Fruit fly (Drosophila melanogaster): ENCODE results near the gene Jon65Aiii.

dm6 chr3L:6000938-6001337 lies 49.6 kb upstream of the Jon65Aiii start:
- TF ChIP-seq Mnt (GFP tag; optimal IDR thresholded peaks at IDR 0.05), result no peak
- no peak for TF ChIP-seq Hr96 (GFP tag; optimal IDR thresholded peaks at IDR 0.05)

Measured in whole organism, adult.